Fruit fly (Drosophila melanogaster): ENCODE measurements around the gene Ref1.
A peak's percentile ranks its signal among the peaks of the same experiment; 100 is the strongest.

The Ref1 gene

dm6 chr3R:7067092-7067491 is 13.1 kb downstream of the Ref1 start, which contains the start of the genes CG1105 and CG1965 (continued):
- peak; percentile 95 for TF ChIP-seq CG3847 (GFP tag; IDR thresholded peaks at IDR 0.05)
- TF ChIP-seq H15 (GFP tag; IDR thresholded peaks at IDR 0.05) = peak; percentile 94
- peak; percentile 97 for TF ChIP-seq chn (GFP tag; optimal IDR thresholded peaks at IDR 0.05)
- peak; percentile 94 for TF ChIP-seq fu2 (GFP tag; optimal IDR thresholded peaks at IDR 0.05)
- peak; percentile 94 for TF ChIP-seq CG13424 (tag; optimal IDR thresholded peaks at IDR 0.05)
- TF ChIP-seq Nf-YC (tag; optimal IDR thresholded peaks at IDR 0.05) = peak; percentile 84
- peak; percentile 72 for TF ChIP-seq CG16779 (GFP tag; IDR thresholded peaks at IDR 0.05)
- peak; percentile 95 for TF ChIP-seq Dbx (GFP tag; IDR thresholded peaks at IDR 0.05)
- peak; percentile 81 for TF ChIP-seq CG34376 (GFP tag; optimal IDR thresholded peaks at IDR 0.05)
- peak; percentile 75 for TF ChIP-seq CG9437 (GFP tag; optimal IDR thresholded peaks at IDR 0.05)
- TF ChIP-seq CG7963 (GFP tag; IDR thresholded peaks at IDR 0.05; ENCODE audit: partially characterized antibody) = peak; percentile 91
- peak; percentile 76 for TF ChIP-seq eyg (GFP tag; optimal IDR thresholded peaks at IDR 0.05)
- peak; percentile 85 for TF ChIP-seq Hmx (GFP tag; optimal IDR thresholded peaks at IDR 0.05)
- TF ChIP-seq sr (GFP tag; IDR thresholded peaks at IDR 0.05) = no peak; the same call in 2 of the 3 replicates
- TF ChIP-seq CG4820 (GFP tag; optimal IDR thresholded peaks at IDR 0.05) = peak; percentile 92
- TF ChIP-seq trem (tag; optimal IDR thresholded peaks at IDR 0.05) = peak; percentile 95
- TF ChIP-seq CG34224 (GFP tag; IDR thresholded peaks at IDR 0.05; ENCODE audit: partially characterized antibody) = peak; percentile 99
- TF ChIP-seq CG8281 (tag; optimal IDR thresholded peaks at IDR 0.05) = peak; percentile 65
- TF ChIP-seq zen2 (GFP tag; IDR thresholded peaks at IDR 0.05; ENCODE audit: partially characterized antibody) = peak; percentile 93
- TF ChIP-seq CG17328 (GFP tag; IDR thresholded peaks at IDR 0.05) = peak; percentile 91
- TF ChIP-seq Aef1 (GFP tag; IDR thresholded peaks at IDR 0.05) = peak; percentile 95
- TF ChIP-seq E2f2 (GFP tag; IDR thresholded peaks at IDR 0.05) = peak; percentile 79
- TF ChIP-seq Atf-2 (GFP tag; optimal IDR thresholded peaks at IDR 0.05) = peak; percentile 89
- TF ChIP-seq CG4707 (GFP tag; optimal IDR thresholded peaks at IDR 0.05) = peak; percentile 47
- TF ChIP-seq Hr39 (optimal IDR thresholded peaks at IDR 0.05) = no peak
- peak; percentile 73 for TF ChIP-seq CG1024 (GFP tag; IDR thresholded peaks at IDR 0.05)
- TF ChIP-seq Rx (GFP tag; IDR thresholded peaks at IDR 0.05) = peak; percentile 85
- peak; percentile 70; the same call in 1 of the 2 replicates for TF ChIP-seq Doc2 (GFP tag; IDR thresholded peaks at IDR 0.05)
- peak; percentile 92 for TF ChIP-seq CG18476 (GFP tag; optimal IDR thresholded peaks at IDR 0.05)
- peak; percentile 95 for TF ChIP-seq Opbp (GFP tag; IDR thresholded peaks at IDR 0.05; ENCODE audit: partially characterized antibody)
- TF ChIP-seq Chrac-16 (GFP tag; optimal IDR thresholded peaks at IDR 0.05) = peak; percentile 97
- peak; percentile 90 for TF ChIP-seq CG9609 (GFP tag; optimal IDR thresholded peaks at IDR 0.05)
- TF ChIP-seq Sin3A (optimal IDR thresholded peaks at IDR 0.05) = peak; percentile 98
- peak; percentile 60 for TF ChIP-seq odd (GFP tag; optimal IDR thresholded peaks at IDR 0.05)
- peak; percentile 96 to 97 for TF ChIP-seq dpn (GFP tag; optimal IDR thresholded peaks at IDR 0.05)
- TF ChIP-seq pum (GFP tag; optimal IDR thresholded peaks at IDR 0.05) = peak; percentile 95
- peak; percentile 90 for TF ChIP-seq Blimp-1 (GFP tag; optimal IDR thresholded peaks at IDR 0.05)
- TF ChIP-seq phol (tag; optimal IDR thresholded peaks at IDR 0.05) = peak; percentile 95
- no peak for TF ChIP-seq lov (optimal IDR thresholded peaks at IDR 0.05)
- peak; percentile 71; the same call in 1 of the 3 replicates for TF ChIP-seq lov (GFP tag; IDR thresholded peaks at IDR 0.05)
- TF ChIP-seq shn (GFP tag; optimal IDR thresholded peaks at IDR 0.05) = peak; percentile 94
- TF ChIP-seq CG6854 (GFP tag; optimal IDR thresholded peaks at IDR 0.05) = no peak
- no peak for TF ChIP-seq CG1832 (GFP tag; optimal IDR thresholded peaks at IDR 0.05)
- TF ChIP-seq CG30020 (tag; optimal IDR thresholded peaks at IDR 0.05) = peak; percentile 83
- TF ChIP-seq CG2129 (GFP tag; IDR thresholded peaks at IDR 0.05; ENCODE audit: partially characterized antibody) = peak; percentile 100
- TF ChIP-seq Ets97D (GFP tag; optimal IDR thresholded peaks at IDR 0.05) = peak; percentile 93
- TF ChIP-seq Fer2 (tag; optimal IDR thresholded peaks at IDR 0.05) = peak; percentile 85
- peak; percentile 92 for TF ChIP-seq Max (GFP tag; optimal IDR thresholded peaks at IDR 0.05)
- peak; percentile 90 for TF ChIP-seq CG10209 (GFP tag; optimal IDR thresholded peaks at IDR 0.05)
- peak; percentile 92 for TF ChIP-seq esg (GFP tag; conservative IDR thresholded peaks at IDR 0.05)
- TF ChIP-seq cwo (GFP tag; optimal IDR thresholded peaks at IDR 0.05) = peak; percentile 84
- TF ChIP-seq Mad (GFP tag; optimal IDR thresholded peaks at IDR 0.05) = peak; percentile 97

Data from whole organism, embryonic.